Fruit fly (Drosophila melanogaster) whole organism, embryonic: ENCODE results near the gene VGlut.

Experiments used
- ATbp ChIP-seq: fragments of 200-800 bp; sonication (Bioruptor generic); optimal IDR thresholded peaks from 2 replicates; lab custom pipeline; 2017; ENCODE audit warnings: missing biosample characterization, mild to moderate bottlenecking, missing genetic modification characterization, missing genetic modification reagents
- C15 ChIP-seq: fragments of 200-800 bp; sonication (Bioruptor generic); IDR thresholded peaks from 3 replicates; pipeline ENCODE4 v1.3.6; 2022; ENCODE audit warnings: missing biosample characterization, missing genetic modification characterization
- CG10321 ChIP-seq: fragments of 200-800 bp; sonication (Bioruptor generic); IDR thresholded peaks from 2 replicates; pipeline ENCODE4 v1.3.6; 2022; ENCODE audit warnings: missing biosample characterization, missing genetic modification characterization
- CG10366 ChIP-seq: fragments of 200-800 bp; sonication (Bioruptor generic); IDR thresholded peaks from 2 replicates; pipeline ENCODE4 v1.3.6; 2022; ENCODE audit warnings: missing biosample characterization, missing genetic modification characterization
- CG10565 ChIP-seq: fragments of 200-800 bp; sonication (Bioruptor generic); optimal IDR thresholded peaks from 3 replicates; lab custom pipeline; 2016; ENCODE audit warnings: missing biosample characterization, mild to moderate bottlenecking, missing genetic modification characterization
- CG10959 ChIP-seq: fragments of 200-800 bp; sonication (Bioruptor generic); IDR thresholded peaks from 2 replicates; pipeline ENCODE4 v1.3.6; 2022; ENCODE audit warnings: missing biosample characterization, missing genetic modification characterization
- CG11723 ChIP-seq: fragments of 200-800 bp; sonication (Bioruptor generic); optimal IDR thresholded peaks from 2 replicates; lab custom pipeline; 2017; ENCODE audit warnings: missing biosample characterization, mild to moderate bottlenecking, missing genetic modification characterization
- CG12299 ChIP-seq: fragments of 200-800 bp; sonication (Bioruptor generic); optimal IDR thresholded peaks from 2 replicates; lab custom pipeline; 2018; ENCODE audit warnings: missing biosample characterization, mild to moderate bottlenecking, missing genetic modification characterization
- CG14014 ChIP-seq: fragments of 200-800 bp; sonication (Bioruptor generic); IDR thresholded peaks from 2 replicates; pipeline ENCODE4 v1.3.6; 2022; ENCODE audit warnings: missing biosample characterization, missing genetic modification characterization
- CG17385 ChIP-seq: fragments of 200-800 bp; sonication (Bioruptor generic); optimal IDR thresholded peaks from 3 replicates; lab custom pipeline; 2018; ENCODE audit warnings: missing biosample characterization, mild to moderate bottlenecking, missing genetic modification characterization
- CG17612 ChIP-seq: fragments of 200-800 bp; sonication (Bioruptor generic); IDR thresholded peaks from 2 replicates; pipeline ENCODE4 v1.3.6; 2022; ENCODE audit warnings: missing biosample characterization, missing genetic modification characterization
- CG18476 ChIP-seq: fragments of 200-800 bp; sonication (Bioruptor generic); optimal IDR thresholded peaks from 2 replicates; lab custom pipeline; 2016; ENCODE audit warnings: missing biosample characterization, mild to moderate bottlenecking, missing genetic modification characterization
- CG2116 ChIP-seq: fragments of 200-800 bp; sonication (Bioruptor generic); optimal IDR thresholded peaks from 3 replicates; lab custom pipeline; 2018; ENCODE audit warnings: missing biosample characterization, mild to moderate bottlenecking, missing genetic modification characterization
- CG2129 ChIP-seq: fragments of 200-800 bp; sonication (Bioruptor generic); IDR thresholded peaks from 2 replicates; pipeline ENCODE4 v1.3.6; 2022; ENCODE audit warnings: missing biosample characterization, missing genetic modification characterization; ENCODE audit not compliant: partially characterized antibody
- CG2202 ChIP-seq: fragments of 200-800 bp; sonication (Bioruptor generic); optimal IDR thresholded peaks from 2 replicates; lab custom pipeline; 2018; ENCODE audit warnings: missing biosample characterization, mild to moderate bottlenecking, missing genetic modification characterization
- CG2678 ChIP-seq: fragments of 200-800 bp; sonication (Bioruptor generic); optimal IDR thresholded peaks from 3 replicates; lab custom pipeline; 2019; ENCODE audit warnings: missing biosample characterization, mild to moderate bottlenecking, missing genetic modification characterization, moderate library complexity
- CG31388 ChIP-seq: fragments of 200-800 bp; sonication (Bioruptor generic); optimal IDR thresholded peaks from 2 replicates; lab custom pipeline; 2016; ENCODE audit warnings: missing biosample characterization, missing genetic modification characterization
- CG34422 ChIP-seq: fragments of 200-800 bp; sonication (Bioruptor generic); IDR thresholded peaks from 3 replicates; pipeline ENCODE4 v1.3.6; 2022; ENCODE audit warnings: missing biosample characterization, missing genetic modification characterization
- CG3838 ChIP-seq: fragments of 200-800 bp; sonication (Bioruptor generic); optimal IDR thresholded peaks from 3 replicates; lab custom pipeline; 2016; ENCODE audit warnings: missing biosample characterization, missing genetic modification characterization
- CG4820 ChIP-seq: fragments of 200-800 bp; sonication (Bioruptor generic); optimal IDR thresholded peaks from 3 replicates; lab custom pipeline; 2016; ENCODE audit warnings: missing biosample characterization, missing genetic modification characterization
- CG6683 ChIP-seq: fragments of 200-800 bp; sonication (Bioruptor generic); optimal IDR thresholded peaks from 2 replicates; lab custom pipeline; 2017; ENCODE audit warnings: missing biosample characterization, mild to moderate bottlenecking, missing genetic modification characterization, missing genetic modification reagents
- CG7357 ChIP-seq: fragments of 200-800 bp; sonication (Bioruptor generic); IDR thresholded peaks from 3 replicates; pipeline ENCODE4 v1.3.6; 2022; ENCODE audit warnings: missing biosample characterization, missing genetic modification characterization
- CG7786 ChIP-seq: fragments of 200-800 bp; sonication (Bioruptor generic); optimal IDR thresholded peaks from 2 replicates; lab custom pipeline; 2016; ENCODE audit warnings: missing biosample characterization, missing genetic modification characterization
- CG9727 ChIP-seq: fragments of 200-800 bp; sonication (Bioruptor generic); optimal IDR thresholded peaks from 3 replicates; lab custom pipeline; 2017; ENCODE audit warnings: missing biosample characterization, mild to moderate bottlenecking, missing genetic modification characterization
- CoRest ChIP-seq: fragments of 200-800 bp; sonication (Bioruptor generic); optimal IDR thresholded peaks from 3 replicates; lab custom pipeline; 2018; ENCODE audit warnings: missing biosample characterization, mild to moderate bottlenecking, missing genetic modification characterization, moderate library complexity
- CrebB ChIP-seq: fragments of 200-800 bp; sonication (Bioruptor generic); optimal IDR thresholded peaks from 3 replicates; lab custom pipeline; 2018; ENCODE audit warnings: missing biosample characterization, mild to moderate bottlenecking, missing genetic modification characterization
- Dbx ChIP-seq: fragments of 200-800 bp; sonication (Bioruptor generic); IDR thresholded peaks from 3 replicates; pipeline ENCODE4 v1.3.6; 2022; ENCODE audit warnings: missing biosample characterization, missing genetic modification characterization
- Fer2 ChIP-seq: fragments of 200-800 bp; sonication (Bioruptor generic); optimal IDR thresholded peaks from 2 replicates; lab custom pipeline; 2018; ENCODE audit warnings: missing biosample characterization, mild to moderate bottlenecking, missing genetic modification characterization, moderate library complexity
- Lim3 ChIP-seq: fragments of 200-800 bp; sonication (Bioruptor generic); IDR thresholded peaks from 2 replicates; pipeline ENCODE4 v1.3.6; 2022; ENCODE audit warnings: missing biosample characterization, missing genetic modification characterization
- NK7.1 ChIP-seq: fragments of 200-800 bp; sonication (Bioruptor generic); optimal IDR thresholded peaks from 3 replicates; lab custom pipeline; 2016; ENCODE audit warnings: missing biosample characterization, missing genetic modification characterization
- Oli ChIP-seq: fragments of 200-800 bp; sonication (Bioruptor generic); optimal IDR thresholded peaks from 2 replicates; lab custom pipeline; 2018; ENCODE audit warnings: missing biosample characterization, mild to moderate bottlenecking, missing genetic modification characterization, moderate library complexity
- TFAM ChIP-seq: fragments of 200-800 bp; sonication (Bioruptor generic); optimal IDR thresholded peaks from 2 replicates; lab custom pipeline; 2017; ENCODE audit warnings: missing biosample characterization, missing genetic modification characterization, inconsistent platforms
- abd-A ChIP-seq: fragments of 200-800 bp; sonication (Bioruptor generic); optimal IDR thresholded peaks from 3 replicates; lab custom pipeline; 2019; ENCODE audit warnings: missing biosample characterization, mild to moderate bottlenecking, missing genetic modification characterization, moderate library complexity
- ash1 ChIP-seq: fragments of 200-800 bp; sonication (Bioruptor generic); optimal IDR thresholded peaks from 2 replicates; lab custom pipeline; 2018; ENCODE audit warnings: missing biosample characterization, mild to moderate bottlenecking, missing genetic modification characterization
- cwo ChIP-seq: fragments of 200-800 bp; sonication (Bioruptor generic); optimal IDR thresholded peaks from 3 replicates; lab custom pipeline; 2017; ENCODE audit warnings: missing biosample characterization, missing genetic modification characterization, mild to moderate bottlenecking, moderate library complexity, missing genetic modification reagents
- dmrt11E ChIP-seq: fragments of 200-800 bp; sonication (Bioruptor generic); optimal IDR thresholded peaks from 3 replicates; lab custom pipeline; 2018; ENCODE audit warnings: missing biosample characterization, mild to moderate bottlenecking, missing genetic modification characterization, moderate library complexity
- ewg ChIP-seq: fragments of 200-800 bp; sonication (Bioruptor generic); optimal IDR thresholded peaks from 3 replicates; lab custom pipeline; 2017; ENCODE audit warnings: mild to moderate bottlenecking, missing biosample characterization, missing genetic modification reagents, missing genetic modification characterization
- fd3F ChIP-seq: fragments of 200-800 bp; sonication (Bioruptor generic); optimal IDR thresholded peaks from 2 replicates; lab custom pipeline; 2018; ENCODE audit warnings: missing biosample characterization, mild to moderate bottlenecking, missing genetic modification characterization, moderate library complexity
- gcm ChIP-seq: fragments of 200-800 bp; sonication (Bioruptor generic); optimal IDR thresholded peaks from 2 replicates; lab custom pipeline; 2019; ENCODE audit warnings: missing biosample characterization, mild to moderate bottlenecking, missing genetic modification characterization, moderate library complexity
- gem ChIP-seq: fragments of 200-800 bp; sonication (Bioruptor generic); optimal IDR thresholded peaks from 2 replicates; lab custom pipeline; 2019; ENCODE audit warnings: missing biosample characterization, mild to moderate bottlenecking, missing genetic modification characterization, moderate library complexity
- maf-S ChIP-seq: fragments of 200-800 bp; sonication (Bioruptor generic); optimal IDR thresholded peaks from 2 replicates; lab custom pipeline; 2016; ENCODE audit warnings: missing biosample characterization, missing genetic modification characterization
- nmo ChIP-seq: fragments of 200-800 bp; sonication (Bioruptor generic); optimal IDR thresholded peaks from 2 replicates; lab custom pipeline; 2018; ENCODE audit warnings: missing biosample characterization, mild to moderate bottlenecking, missing genetic modification characterization, moderate library complexity
- sc ChIP-seq, 3 experiments: fragments of >200 bp in 2 of 3; fragments of 200-800 bp in 1 of 3; sonication (Bioruptor generic) in 1 of 3; optimal IDR thresholded peaks; 2 replicates in 2 of 3; 3 replicates in 1 of 3; lab custom pipeline; 2017; ENCODE audit warnings: mild to moderate bottlenecking in 1 of 3, missing biosample characterization in 1 of 3, missing genetic modification characterization in 1 of 3, missing genetic modification reagents in 1 of 3
- seq ChIP-seq: fragments of 200-800 bp; sonication (Bioruptor generic); IDR thresholded peaks from 2 replicates; pipeline ENCODE4 v1.3.6; 2022; ENCODE audit warnings: missing biosample characterization, missing genetic modification characterization
- sim ChIP-seq: fragments of 200-800 bp; sonication (Bioruptor generic); IDR thresholded peaks from 2 replicates; pipeline ENCODE4 v1.3.6; 2022; ENCODE audit warnings: missing biosample characterization, missing genetic modification characterization
- tgo ChIP-seq: fragments of 200-800 bp; sonication (Bioruptor generic); IDR thresholded peaks from 3 replicates; pipeline ENCODE4 v1.3.6; 2022; ENCODE audit warnings: missing biosample characterization, missing genetic modification characterization
- ttk ChIP-seq: fragments of 200-800 bp; sonication (Bioruptor generic); IDR thresholded peaks from 2 replicates; pipeline ENCODE4 v2.1.2; 2022; ENCODE audit warnings: missing biosample characterization, missing genetic modification characterization
- unc-4 ChIP-seq: fragments of 200-800 bp; sonication (Bioruptor generic); IDR thresholded peaks from 2 replicates; pipeline ENCODE4 v1.3.6; 2022; ENCODE audit warnings: missing biosample characterization, missing genetic modification characterization; ENCODE audit not compliant: partially characterized antibody
- vfl ChIP-seq: fragments of 200-800 bp; sonication (Bioruptor generic); optimal IDR thresholded peaks from 2 replicates; lab custom pipeline; 2016; ENCODE audit warnings: missing biosample characterization, missing genetic modification characterization

VGlut gene

dm6 chr2L:2426444-2427188 lies 26.5 kb downstream of the VGlut start (continued):
- TF ChIP-seq ash1 (GFP tag; lab: Kevin White, UChicago) (no peak), CG10366 (GFP tag; lab: Robert Waterston, UW) (peak; percentile 42; the same call in 1 of the 2 replicates), CG18476 (GFP tag; lab: Kevin White, UChicago) (no peak), seq (GFP tag; lab: Robert Waterston, UW) (0 out of 2 replicates have a peak, but pooled peaks have one; percentile 15), CG2678 (tag; lab: Kevin White, UChicago) (peak; percentile 62), C15 (no peak), gem (tag; lab: Kevin White, UChicago) (peak; percentile 75), Dbx (no peak), ttk (peak; percentile 69), vfl (no peak), CG10321 (GFP tag; lab: Robert Waterston, UW) (no peak), CG2202 (tag; lab: Kevin White, UChicago) (no peak), CG4820 (GFP tag; lab: Kevin White, UChicago) (peak; percentile 46), sim (GFP tag; lab: Robert Waterston, UW) (no peak), CG17612 (GFP tag; lab: Robert Waterston, UW) (no peak), ATbp (GFP tag; lab: Kevin White, UChicago) (peak; percentile 68), CG7357 (GFP tag; lab: Robert Waterston, UW) (no peak), CG12299 (tag; lab: Kevin White, UChicago) (no peak), CG11723 (GFP tag; lab: Kevin White, UChicago) (no peak), TFAM (GFP tag; lab: Kevin White, UChicago) (no peak), maf-S (GFP tag; lab: Kevin White, UChicago) (peak; percentile 36), NK7.1 (GFP tag; lab: Kevin White, UChicago) (peak; percentile 12), CG2129 (GFP tag; lab: Robert Waterston, UW) (no peak), cwo (peak; percentile 12), CG31388 (GFP tag; lab: Kevin White, UChicago) (peak; percentile 26), tgo (peak; percentile 34; the same call in 2 of the 3 replicates), unc-4 (no peak), sc (optimal IDR thresholded peaks at IDR 0.05; lab: Kevin White, UChicago) (no peak), sc (GFP tag; optimal IDR thresholded peaks at IDR 0.05; lab: Kevin White, UChicago) (peak; percentile 25), ewg (GFP tag; lab: Kevin White, UChicago) (peak; percentile 51), Fer2 (no peak), abd-A (tag; lab: Kevin White, UChicago) (no peak), CG2116 (no peak), CrebB (no peak), gcm (GFP tag; lab: Kevin White, UChicago) (no peak), CG7786 (GFP tag; lab: Kevin White, UChicago) (no peak), Lim3 (GFP tag; lab: Robert Waterston, UW) (no peak), nmo (peak; percentile 58), CG3838 (GFP tag; lab: Kevin White, UChicago) (no peak), CG14014 (no peak; the same call in 1 of the 2 replicates), CG10565 (GFP tag; lab: Kevin White, UChicago) (no peak), CoRest (tag; lab: Kevin White, UChicago) (peak; percentile 40), CG9727 (GFP tag; lab: Kevin White, UChicago) (peak; percentile 4), dmrt11E (no peak), CG34422 (GFP tag; lab: Robert Waterston, UW) (peak; percentile 65; the same call in 2 of the 3 replicates), CG6683 (no peak), fd3F (GFP tag; lab: Kevin White, UChicago) (peak; percentile 36), CG10959 (GFP tag; lab: Robert Waterston, UW) (no peak), CG17385 (GFP tag; lab: Kevin White, UChicago) (peak; percentile 41), Oli (tag; lab: Kevin White, UChicago) (peak; percentile 63)
